Worm (Caenorhabditis elegans): ENCODE measurements around the gene C50B6.1.

- no peak for TF ChIP-seq lin-39 (tag; optimal IDR thresholded peaks at IDR 0.05)
- no peak for TF ChIP-seq dsc-1 (tag; optimal IDR thresholded peaks at IDR 0.05)
- TF ChIP-seq nhr-84 (tag; optimal IDR thresholded peaks at IDR 0.05), result no peak
- no peak for TF ChIP-seq pqm-1 (tag; optimal IDR thresholded peaks at IDR 0.05)
Observed at ce11 chrV:13356210-13356609, 47.5 kb downstream of the C50B6.1 start.
